Worm (Caenorhabditis elegans): ENCODE data around the gene rrc-1.

- TF ChIP-seq him-1 (tag; optimal IDR thresholded peaks at IDR 0.05) (no peak), dao-5 (tag; optimal IDR thresholded peaks at IDR 0.05) (no peak), W03F9.2 (tag; optimal IDR thresholded peaks at IDR 0.05) (no peak)
Measured at ce11 chrX:9848214-9848789, 17.2 kb upstream of the rrc-1 start.

All from whole organism, L4/young adult.